Fruit fly (Drosophila melanogaster) whole organism, embryonic: Measurements from ENCODE around the gene mus302.
A peak's percentile ranks its signal among the peaks of the same experiment; 100 is the strongest.

Experiments
- Adf1 ChIP-seq: fragments of 200-800 bp; sonication (Bioruptor generic); IDR thresholded peaks from 2 replicates; pipeline ENCODE4 v1.3.6; 2022; ENCODE audit warnings: missing biosample characterization, missing genetic modification characterization
- Atf3 ChIP-seq: fragments of 200-800 bp; sonication (Bioruptor generic); optimal IDR thresholded peaks from 3 replicates; lab custom pipeline; 2016; ENCODE audit warnings: missing biosample characterization, missing genetic modification characterization
- Blimp-1 ChIP-seq: fragments of 200-800 bp; sonication (Bioruptor generic); optimal IDR thresholded peaks from 3 replicates; lab custom pipeline; 2018; ENCODE audit warnings: missing biosample characterization, missing genetic modification characterization, mild to moderate bottlenecking, moderate library complexity, missing genetic modification reagents
- CG10147 ChIP-seq: fragments of 200-800 bp; sonication (Bioruptor generic); optimal IDR thresholded peaks from 2 replicates; lab custom pipeline; 2019; ENCODE audit warnings: missing biosample characterization, mild to moderate bottlenecking, missing genetic modification characterization, moderate library complexity
- CG10959 ChIP-seq: fragments of 200-800 bp; sonication (Bioruptor generic); IDR thresholded peaks from 2 replicates; pipeline ENCODE4 v1.3.6; 2022; ENCODE audit warnings: missing biosample characterization, missing genetic modification characterization
- CG12219 ChIP-seq: fragments of 200-800 bp; sonication (Bioruptor generic); optimal IDR thresholded peaks from 3 replicates; lab custom pipeline; 2018; ENCODE audit warnings: missing biosample characterization, mild to moderate bottlenecking, missing genetic modification characterization
- CG1233 ChIP-seq: fragments of 200-800 bp; sonication (Bioruptor generic); optimal IDR thresholded peaks from 4 replicates; lab custom pipeline; 2018; ENCODE audit warnings: missing biosample characterization, mild to moderate bottlenecking, missing genetic modification characterization
- CG13287 ChIP-seq: fragments of 200-800 bp; sonication (Bioruptor generic); IDR thresholded peaks from 2 replicates; pipeline ENCODE4 v1.3.6; 2022; ENCODE audit warnings: missing biosample characterization, missing genetic modification characterization; ENCODE audit not compliant: partially characterized antibody
- CG13624 ChIP-seq: fragments of 200-800 bp; sonication (Bioruptor generic); optimal IDR thresholded peaks from 2 replicates; lab custom pipeline; 2016; ENCODE audit warnings: missing biosample characterization, missing genetic modification characterization
- CG15696 ChIP-seq: fragments of 200-800 bp; sonication (Bioruptor generic); optimal IDR thresholded peaks from 2 replicates; lab custom pipeline; 2019; ENCODE audit warnings: missing biosample characterization, mild to moderate bottlenecking, missing genetic modification characterization, moderate library complexity
- CG17186 ChIP-seq: fragments of 200-800 bp; sonication (Bioruptor generic); optimal IDR thresholded peaks from 3 replicates; lab custom pipeline; 2017; ENCODE audit warnings: missing biosample characterization, missing genetic modification reagents, missing genetic modification characterization
- CG17328 ChIP-seq: fragments of 200-800 bp; sonication (Bioruptor generic); IDR thresholded peaks from 2 replicates; pipeline ENCODE4 v1.3.6; 2022; ENCODE audit warnings: missing biosample characterization, missing genetic modification characterization
- CG1832 ChIP-seq: fragments of 200-800 bp; sonication (Bioruptor generic); optimal IDR thresholded peaks from 2 replicates; lab custom pipeline; 2017; ENCODE audit warnings: missing biosample characterization, mild to moderate bottlenecking, missing genetic modification characterization, inconsistent platforms
- CG2202 ChIP-seq: fragments of 200-800 bp; sonication (Bioruptor generic); optimal IDR thresholded peaks from 2 replicates; lab custom pipeline; 2018; ENCODE audit warnings: missing biosample characterization, mild to moderate bottlenecking, missing genetic modification characterization
- CG31224 ChIP-seq: fragments of 200-800 bp; sonication (Bioruptor generic); IDR thresholded peaks from 2 replicates; pipeline ENCODE4 v1.3.6; 2022; ENCODE audit warnings: missing biosample characterization, missing genetic modification characterization
- CG3163 ChIP-seq: fragments of 200-800 bp; sonication (Bioruptor generic); optimal IDR thresholded peaks from 3 replicates; lab custom pipeline; 2016; ENCODE audit warnings: missing biosample characterization, missing genetic modification characterization
- CG32532 ChIP-seq: fragments of 200-800 bp; sonication (Bioruptor generic); IDR thresholded peaks from 2 replicates; pipeline ENCODE4 v1.3.6; 2022; ENCODE audit warnings: missing biosample characterization, missing genetic modification characterization
- CG3726 ChIP-seq: fragments of 200-800 bp; sonication (Bioruptor generic); IDR thresholded peaks from 3 replicates; pipeline ENCODE4, ENCODE4 v1.3.6; 2022; ENCODE audit warnings: missing biosample characterization, missing genetic modification characterization
- CG4404 ChIP-seq: fragments of 200-800 bp; sonication (Bioruptor generic); IDR thresholded peaks from 2 replicates; pipeline ENCODE4 v1.3.6; 2022; ENCODE audit warnings: missing biosample characterization, missing genetic modification characterization
- CG6854 ChIP-seq: fragments of 200-800 bp; sonication (Bioruptor generic); optimal IDR thresholded peaks from 3 replicates; lab custom pipeline; 2017; ENCODE audit warnings: missing biosample characterization, mild to moderate bottlenecking, missing genetic modification characterization
- CG7372 ChIP-seq: fragments of 200-800 bp; sonication (Bioruptor generic); IDR thresholded peaks from 2 replicates; pipeline ENCODE4 v1.3.6; 2022; ENCODE audit warnings: missing biosample characterization, missing genetic modification characterization
- CG7745 ChIP-seq: fragments of 200-800 bp; sonication (Bioruptor generic); optimal IDR thresholded peaks from 2 replicates; lab custom pipeline; 2018; ENCODE audit warnings: missing biosample characterization, mild to moderate bottlenecking, missing genetic modification characterization, moderate library complexity
- CG8765 ChIP-seq: fragments of 200-800 bp; sonication (Bioruptor generic); IDR thresholded peaks from 2 replicates; pipeline ENCODE4 v1.3.6; 2022; ENCODE audit warnings: missing biosample characterization, missing genetic modification characterization
- CG8924 ChIP-seq: fragments of 200-800 bp; optimal IDR thresholded peaks from 3 replicates; lab custom pipeline; 2019; ENCODE audit warnings: missing biosample characterization, mild to moderate bottlenecking, missing genetic modification characterization, moderate library complexity
- CG9437 ChIP-seq: fragments of 200-800 bp; sonication (Bioruptor generic); optimal IDR thresholded peaks from 2 replicates; lab custom pipeline; 2018; ENCODE audit warnings: missing biosample characterization, mild to moderate bottlenecking, missing genetic modification characterization
- CHES-1-like ChIP-seq: fragments of 200-800 bp; sonication (Bioruptor generic); optimal IDR thresholded peaks from 2 replicates; lab custom pipeline; 2016; ENCODE audit warnings: missing biosample characterization, missing genetic modification characterization
- Fer2 ChIP-seq: fragments of 200-800 bp; sonication (Bioruptor generic); optimal IDR thresholded peaks from 2 replicates; lab custom pipeline; 2018; ENCODE audit warnings: missing biosample characterization, mild to moderate bottlenecking, missing genetic modification characterization, moderate library complexity
- H2.0 ChIP-seq: fragments of 200-800 bp; sonication (Bioruptor generic); IDR thresholded peaks from 2 replicates; pipeline ENCODE4 v1.3.6; 2022; ENCODE audit warnings: missing biosample characterization, missing genetic modification characterization
- Myb ChIP-seq: fragments of 200-800 bp; sonication (Bioruptor generic); optimal IDR thresholded peaks from 2 replicates; lab custom pipeline; 2016; ENCODE audit warnings: missing biosample characterization, missing genetic modification characterization
- Xrp1 ChIP-seq: fragments of 200-800 bp; sonication (Bioruptor generic); IDR thresholded peaks from 2 replicates; pipeline ENCODE4 v1.3.6; 2022; ENCODE audit warnings: missing biosample characterization, missing genetic modification characterization
- corto ChIP-seq: fragments of 200-800 bp; sonication (Bioruptor generic); optimal IDR thresholded peaks from 2 replicates; lab custom pipeline; 2016; ENCODE audit warnings: missing biosample characterization, mild to moderate bottlenecking, missing genetic modification characterization, moderate library complexity
- crp ChIP-seq, 2 experiments: fragments of 200-800 bp; sonication (Bioruptor generic); optimal IDR thresholded peaks; 2 replicates in 1 of 2; 3 replicates in 1 of 2; lab custom pipeline; 2017; ENCODE audit warnings: missing biosample characterization in 2 of 2, missing genetic modification characterization in 2 of 2, mild to moderate bottlenecking in 1 of 2, moderate library complexity in 1 of 2
- exex ChIP-seq: fragments of 200-800 bp; sonication (Bioruptor generic); optimal IDR thresholded peaks from 4 replicates; lab custom pipeline; 2018; ENCODE audit warnings: missing biosample characterization, mild to moderate bottlenecking, missing genetic modification characterization, moderate library complexity
- eyg ChIP-seq: fragments of 200-800 bp; sonication (Bioruptor generic); optimal IDR thresholded peaks from 3 replicates; lab custom pipeline; 2016; ENCODE audit warnings: missing biosample characterization, missing genetic modification characterization
- fd96Cb ChIP-seq: fragments of 200-800 bp; sonication (Bioruptor generic); optimal IDR thresholded peaks from 2 replicates; lab custom pipeline; 2018; ENCODE audit warnings: missing biosample characterization, mild to moderate bottlenecking, missing genetic modification characterization, moderate library complexity
- grau ChIP-seq: fragments of 200-800 bp; optimal IDR thresholded peaks from 3 replicates; lab custom pipeline; 2019; ENCODE audit warnings: missing biosample characterization, mild to moderate bottlenecking, missing genetic modification characterization, moderate library complexity
- gt ChIP-seq: fragments of 200-800 bp; sonication (Bioruptor generic); IDR thresholded peaks from 2 replicates; pipeline ENCODE4 v1.3.6; 2022; ENCODE audit warnings: missing biosample characterization, missing genetic modification characterization
- h ChIP-seq: fragments of >200 bp; optimal IDR thresholded peaks from 2 replicates; lab custom pipeline; 2017
- insv ChIP-seq, 2 experiments: fragments of 200-800 bp; sonication (Bioruptor generic); optimal IDR thresholded peaks; 3 replicates each; lab custom pipeline; 2016 to 2018; ENCODE audit warnings: missing biosample characterization in 2 of 2, missing genetic modification characterization in 2 of 2
- jing ChIP-seq: fragments of 200-800 bp; sonication (Bioruptor generic); optimal IDR thresholded peaks from 2 replicates; lab custom pipeline; 2018; ENCODE audit warnings: missing biosample characterization, mild to moderate bottlenecking, missing genetic modification characterization
- knrl ChIP-seq: fragments of 200-800 bp; sonication (Bioruptor generic); IDR thresholded peaks from 3 replicates; pipeline ENCODE4 v1.3.6; 2022; ENCODE audit warnings: missing biosample characterization, missing genetic modification characterization; ENCODE audit not compliant: partially characterized antibody
- lbe ChIP-seq: fragments of 200-800 bp; sonication (Bioruptor generic); optimal IDR thresholded peaks from 2 replicates; lab custom pipeline; 2016; ENCODE audit warnings: missing biosample characterization, mild to moderate bottlenecking, missing genetic modification characterization
- nom ChIP-seq: fragments of 200-800 bp; sonication (Bioruptor generic); optimal IDR thresholded peaks from 2 replicates; lab custom pipeline; 2017; ENCODE audit warnings: missing biosample characterization, missing genetic modification characterization, mild to moderate bottlenecking, moderate library complexity, missing genetic modification reagents
- odd ChIP-seq: fragments of 200-800 bp; sonication (Bioruptor generic); optimal IDR thresholded peaks from 2 replicates; lab custom pipeline; 2017; ENCODE audit warnings: missing biosample characterization, mild to moderate bottlenecking, missing genetic modification characterization
- onecut ChIP-seq: fragments of 200-800 bp; sonication (Bioruptor generic); IDR thresholded peaks from 2 replicates; pipeline ENCODE4 v1.3.6; 2022; ENCODE audit warnings: missing biosample characterization, missing genetic modification characterization
- org-1 ChIP-seq: fragments of 200-800 bp; sonication (Bioruptor generic); optimal IDR thresholded peaks from 2 replicates; lab custom pipeline; 2017; ENCODE audit warnings: missing biosample characterization, missing genetic modification characterization
- pita ChIP-seq: fragments of 200-800 bp; sonication (Bioruptor generic); optimal IDR thresholded peaks from 2 replicates; lab custom pipeline; 2017; ENCODE audit warnings: missing biosample characterization, mild to moderate bottlenecking, missing genetic modification characterization
- schlank ChIP-seq: fragments of 200-800 bp; sonication (Bioruptor generic); optimal IDR thresholded peaks from 2 replicates; lab custom pipeline; 2018; ENCODE audit warnings: missing biosample characterization, mild to moderate bottlenecking, missing genetic modification characterization
- trem ChIP-seq: fragments of 200-800 bp; optimal IDR thresholded peaks from 3 replicates; lab custom pipeline; 2019; ENCODE audit warnings: missing biosample characterization, mild to moderate bottlenecking, missing genetic modification characterization, moderate library complexity
- unc-4 ChIP-seq: fragments of 200-800 bp; sonication (Bioruptor generic); IDR thresholded peaks from 2 replicates; pipeline ENCODE4 v1.3.6; 2022; ENCODE audit warnings: missing biosample characterization, missing genetic modification characterization; ENCODE audit not compliant: partially characterized antibody
- wor ChIP-seq: fragments of 200-800 bp; sonication (Bioruptor generic); IDR thresholded peaks from 2 replicates; pipeline ENCODE4 v1.3.6; 2022; ENCODE audit warnings: missing biosample characterization, missing genetic modification characterization

Gene mus302

dm6 chr3L:16779704-16780173 lies at the start of gene mus302, which contains the start of gene CG9705 (continued):
- TF ChIP-seq CG6854 (no peak), CG17186 (GFP tag; lab: Kevin White, UChicago) (no peak), corto (GFP tag; lab: Kevin White, UChicago) (no peak), odd (GFP tag; lab: Kevin White, UChicago) (no peak), CG12219 (GFP tag; lab: Kevin White, UChicago) (no peak), CG31224 (GFP tag; lab: Robert Waterston, UW) (0 out of 2 replicates have a peak, but pooled peaks have one; percentile 20), CG7372 (GFP tag; lab: Robert Waterston, UW) (0 out of 2 replicates have a peak, but pooled peaks have one; percentile 15), pita (no peak), CG9437 (GFP tag; lab: Kevin White, UChicago) (peak; percentile 21), eyg (GFP tag; lab: Kevin White, UChicago) (no peak), org-1 (GFP tag; lab: Kevin White, UChicago) (no peak), CG17328 (no peak), CG15696 (tag; lab: Kevin White, UChicago) (peak; percentile 55), lbe (GFP tag; lab: Kevin White, UChicago) (peak; percentile 26), Adf1 (GFP tag; lab: Robert Waterston, UW) (no peak), CG1233 (GFP tag; lab: Kevin White, UChicago) (no peak), CG8765 (GFP tag; lab: Robert Waterston, UW) (no peak), CHES-1-like (GFP tag; lab: Kevin White, UChicago) (no peak), crp (GFP tag; optimal IDR thresholded peaks at IDR 0.05; lab: Kevin White, UChicago) (no peak), CG3163 (GFP tag; lab: Kevin White, UChicago) (no peak), exex (tag; lab: Kevin White, UChicago) (no peak), onecut (GFP tag; lab: Robert Waterston, UW) (no peak), knrl (peak; percentile 79), h (lab: Kevin White, UChicago) (no peak), Fer2 (tag; lab: Kevin White, UChicago) (peak; percentile 38), schlank (no peak), insv (GFP tag; optimal IDR thresholded peaks at IDR 0.05; lab: Kevin White, UChicago) (no peak), CG32532 (GFP tag; lab: Robert Waterston, UW) (peak; percentile 49), CG8924 (tag; lab: Kevin White, UChicago) (peak; percentile 43), trem (tag; lab: Kevin White, UChicago) (peak; percentile 72), CG3726 (GFP tag; lab: Robert Waterston, UW) (no peak), Myb (GFP tag; lab: Kevin White, UChicago) (peak; percentile 58), jing (GFP tag; lab: Kevin White, UChicago) (no peak), CG4404 (no peak), CG13287 (GFP tag; lab: Robert Waterston, UW) (peak; percentile 72), Blimp-1 (GFP tag; lab: Kevin White, UChicago) (peak; percentile 31), CG10147 (GFP tag; lab: Kevin White, UChicago) (peak; percentile 3), fd96Cb (peak; percentile 0), gt (GFP tag; lab: Robert Waterston, UW) (no peak), CG1832 (GFP tag; lab: Kevin White, UChicago) (no peak), CG2202 (tag; lab: Kevin White, UChicago) (no peak), CG13624 (GFP tag; lab: Kevin White, UChicago) (no peak), nom (no peak), H2.0 (no peak), Atf3 (no peak), unc-4 (GFP tag; lab: Robert Waterston, UW) (peak; percentile 66), CG7745 (tag; lab: Kevin White, UChicago) (no peak), grau (tag; lab: Kevin White, UChicago) (peak; percentile 64), wor (GFP tag; lab: Robert Waterston, UW) (no peak), Xrp1 (GFP tag; lab: Robert Waterston, UW) (peak; percentile 45; the same call in 1 of the 2 replicates), CG10959 (GFP tag; lab: Robert Waterston, UW) (no peak)
